Worm (Caenorhabditis elegans) whole organism, L4/young adult: ENCODE results near the gene efn-3.
A peak's percentile ranks its signal among the peaks of the same experiment; 100 is the strongest.

ENCODE experiments used
- W03F9.2 ChIP-seq: fragments of 150-350 bp; optimal IDR thresholded peaks from 2 replicates; lab custom pipeline; 2014; ENCODE audit warnings: missing biosample characterization, missing genetic modification characterization
- dao-5 ChIP-seq: sonication (generic microtip); optimal IDR thresholded peaks from 2 replicates; lab custom pipeline; 2016; ENCODE audit warnings: missing genotype, missing genetic modification characterization, moderate library complexity, missing compliant biosample characterization
- him-1 ChIP-seq: sonication (generic microtip); optimal IDR thresholded peaks from 2 replicates; lab custom pipeline; 2016; ENCODE audit warnings: missing genotype, missing genetic modification reagents, missing genetic modification characterization, missing compliant biosample characterization

Gene efn-3

DNA sequence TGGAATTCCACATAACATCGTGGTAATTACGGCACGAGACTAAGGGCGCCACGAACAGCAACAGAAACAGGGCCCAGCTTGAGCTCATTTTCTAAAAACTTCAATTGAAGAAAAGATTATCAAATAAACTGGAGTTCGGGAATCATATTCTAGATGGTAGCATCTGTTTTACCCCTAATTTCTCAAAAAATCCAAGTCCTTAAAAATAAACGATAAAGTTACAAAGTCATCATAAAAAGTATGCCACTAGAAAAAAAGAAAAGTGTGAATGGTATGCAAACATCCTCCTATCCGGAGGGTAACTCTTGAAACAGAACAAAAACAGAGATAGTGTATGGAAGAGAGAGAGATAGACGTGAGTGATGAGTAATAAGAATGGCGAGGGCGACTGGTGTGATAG lies at the start of gene efn-3:
Gene efn-3 (minus strand): TSS at position 101 of the 400 bp plus-strand sequence.
- no peak for TF ChIP-seq dao-5
- no peak for TF ChIP-seq him-1 (tag; lab: Kevin White, UChicago)
- TF ChIP-seq W03F9.2 (tag; lab: Kevin White, UChicago) = no peak

DNA sequence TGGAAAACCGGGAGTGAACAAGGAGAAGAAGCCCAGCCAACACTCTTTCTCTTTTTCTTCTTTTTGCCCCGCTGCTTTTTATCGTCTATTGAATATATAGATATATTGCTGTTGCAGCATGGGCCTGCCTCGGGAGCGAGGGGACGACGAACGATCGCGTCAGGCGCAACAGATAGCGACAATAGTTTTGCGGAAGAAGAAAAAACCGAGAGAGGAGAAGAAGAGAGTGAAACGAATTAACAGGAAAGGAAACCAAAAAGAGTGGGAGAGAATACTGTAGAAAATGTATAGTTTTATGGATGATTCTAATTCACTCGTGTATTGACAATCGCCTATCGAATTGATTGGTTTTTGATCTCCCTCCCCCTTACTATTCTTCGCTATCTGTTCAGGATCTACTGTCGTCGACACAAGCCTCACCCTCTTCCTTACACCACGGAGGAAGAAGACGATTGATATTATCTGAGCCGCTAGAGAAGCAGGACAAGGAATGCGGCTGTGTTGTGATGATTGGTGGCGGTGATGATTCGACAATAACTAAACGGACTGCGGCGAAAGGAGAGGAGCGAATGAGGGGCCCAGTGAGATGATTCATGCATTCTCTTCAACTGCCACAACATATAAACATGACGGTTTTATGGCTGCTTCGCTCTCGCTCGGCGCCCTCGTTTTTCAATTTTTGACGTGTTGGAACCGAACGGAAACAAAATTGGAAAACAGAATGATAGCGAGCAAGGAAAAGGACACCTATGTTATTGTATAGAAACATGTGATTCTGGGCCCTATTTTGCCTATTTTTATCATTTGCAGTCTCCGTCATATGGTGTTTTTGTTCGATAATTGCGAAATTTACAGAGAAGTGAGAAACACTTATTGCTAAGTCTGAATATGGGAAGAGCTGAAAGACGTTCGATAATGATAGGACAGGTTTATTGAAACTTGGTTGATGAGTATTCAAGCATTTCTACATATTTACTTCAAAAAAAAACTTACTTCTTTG lies 49.3 kb upstream of the efn-3 start:
- TF ChIP-seq dao-5 (no peak), W03F9.2 (tag; lab: Kevin White, UChicago) (no peak), him-1 (tag; lab: Kevin White, UChicago) (no peak)

DNA sequence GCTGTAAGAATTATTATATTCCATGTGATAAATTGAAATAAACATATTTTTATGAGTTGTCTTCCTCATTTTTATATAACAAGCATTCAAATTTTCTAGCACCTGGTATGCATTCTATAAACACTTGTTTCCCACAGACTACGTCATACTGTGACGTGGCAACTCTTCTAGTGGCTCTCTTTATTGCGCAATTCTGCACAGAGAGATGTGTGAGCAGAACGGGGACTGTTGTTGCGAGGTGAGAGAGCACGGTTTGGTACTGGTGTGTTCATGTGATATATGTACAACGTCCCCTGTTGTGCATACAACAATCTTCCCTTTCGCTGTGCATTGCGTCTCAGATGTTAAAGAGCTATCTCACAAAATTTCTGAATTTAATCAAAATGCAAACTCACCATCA lies 47.8 kb upstream of the efn-3 start:
- TF ChIP-seq dao-5 = no peak

DNA sequence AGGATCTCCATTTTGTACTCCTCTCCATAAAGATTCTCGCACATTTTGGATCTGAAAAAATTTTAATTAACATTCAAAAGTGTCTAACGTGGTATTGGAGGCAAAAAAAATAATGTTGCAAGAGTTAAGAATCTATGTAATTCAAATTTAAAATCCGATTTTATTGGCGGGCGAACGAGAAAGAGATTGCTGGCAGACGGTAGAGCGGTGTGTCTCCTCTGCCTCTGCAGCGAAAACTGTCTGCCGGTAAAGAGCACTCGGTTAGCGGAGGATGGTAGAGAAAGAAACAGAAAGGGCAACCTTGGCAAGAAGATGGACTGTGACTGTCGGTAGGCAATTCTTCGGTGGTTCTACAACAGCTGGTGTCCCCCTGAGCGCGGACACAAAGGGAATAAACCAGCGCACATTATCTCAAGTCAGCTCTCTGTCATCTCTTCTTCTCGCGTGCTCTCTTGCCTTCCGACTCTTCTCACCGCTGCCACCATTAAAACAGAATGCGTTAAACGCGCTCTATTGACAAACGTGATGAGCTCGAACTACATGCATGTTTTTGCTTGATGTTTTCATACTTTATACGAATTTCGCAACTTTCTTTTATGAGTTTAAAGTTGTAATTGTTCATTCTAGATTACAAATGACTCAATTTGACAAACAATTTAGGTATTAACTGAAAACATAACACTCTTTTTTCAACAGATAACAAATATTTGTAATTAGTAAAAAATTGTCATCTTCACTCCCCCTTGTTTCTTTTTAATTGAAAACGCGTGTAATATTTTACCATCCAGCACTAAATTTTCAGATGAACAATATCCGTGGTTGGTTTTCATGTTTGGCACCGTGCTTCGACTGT lies 41.8 kb upstream of the efn-3 start, which contains the start of the genes cdk-4 and F18H3.1:
Gene cdk-4 (minus strand): TSS at position 51 of the 853 bp plus-strand sequence.
Gene F18H3.1 (plus strand): TSS at position 803 of the 853 bp plus-strand sequence.
- no peak for TF ChIP-seq W03F9.2 (tag; lab: Kevin White, UChicago)
- peak; percentile 53 for TF ChIP-seq him-1 (tag; lab: Kevin White, UChicago)

DNA sequence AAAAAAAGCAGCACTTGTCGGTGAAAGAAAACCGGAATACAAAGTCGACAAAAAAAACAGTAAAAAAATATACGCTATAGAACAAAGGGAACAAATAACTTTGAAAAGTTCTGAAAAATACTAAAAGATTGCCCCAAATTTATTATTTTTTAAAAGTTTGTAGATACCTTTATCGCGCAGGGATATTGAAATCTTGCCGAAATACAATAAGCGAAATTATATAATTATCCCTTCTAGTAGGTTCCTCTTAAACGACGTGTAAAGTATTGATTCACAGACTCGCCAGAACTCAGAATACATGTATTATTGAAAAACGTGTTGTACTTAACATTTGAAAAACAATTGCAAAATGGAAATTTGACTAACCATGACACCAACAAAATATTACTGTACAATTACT lies 37.1 kb upstream of the efn-3 start:
- TF ChIP-seq W03F9.2 (tag; lab: Kevin White, UChicago) = peak; percentile 92
- no peak for TF ChIP-seq dao-5
- peak; percentile 94 for TF ChIP-seq him-1 (tag; lab: Kevin White, UChicago)

DNA sequence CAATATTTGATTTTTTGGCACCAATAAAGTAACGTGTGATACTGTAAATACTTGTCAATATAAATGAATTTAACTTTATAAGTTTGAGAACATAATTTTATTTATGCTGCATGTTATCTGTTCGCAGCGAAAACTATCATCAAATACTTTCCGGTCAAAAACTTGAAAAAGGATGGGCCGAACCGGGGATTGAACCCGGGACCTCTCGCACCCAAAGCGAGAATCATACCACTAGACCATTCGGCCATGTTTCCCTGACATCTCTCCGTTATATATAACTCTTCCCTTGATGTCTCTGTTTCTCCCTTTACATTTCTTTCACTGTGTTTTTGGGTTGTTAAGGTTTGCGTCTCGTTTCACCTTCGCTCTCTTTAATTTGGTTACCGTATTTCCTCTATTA lies 34.5 kb upstream of the efn-3 start:
- peak; percentile 61 for TF ChIP-seq him-1 (tag; lab: Kevin White, UChicago)
- TF ChIP-seq W03F9.2 (tag; lab: Kevin White, UChicago) = peak; percentile 49
- peak; percentile 78 for TF ChIP-seq dao-5

DNA sequence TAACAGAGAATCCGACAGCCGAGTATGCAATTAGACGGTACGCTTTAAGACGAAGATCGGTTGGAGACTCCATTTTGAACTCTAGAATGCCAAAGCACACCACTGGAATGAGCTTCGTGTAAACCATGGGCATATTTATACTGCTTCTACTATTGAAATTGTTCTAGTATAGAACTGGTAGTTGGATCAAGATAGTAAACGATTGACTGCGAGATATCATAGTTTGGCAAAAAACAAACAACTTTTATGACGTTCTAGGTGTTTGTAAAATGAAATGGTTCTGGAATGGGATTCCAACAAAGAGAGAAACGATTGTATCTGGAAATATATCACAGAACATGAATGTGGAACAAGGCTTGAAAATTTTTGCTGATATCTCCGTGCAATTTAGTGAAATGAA lies 33.7 kb upstream of the efn-3 start, which contains the start of gene col-185:
Gene col-185 (minus strand): TSS at position 101 of the 400 bp plus-strand sequence.
- TF ChIP-seq W03F9.2 (tag; lab: Kevin White, UChicago) (no peak), dao-5 (no peak), him-1 (tag; lab: Kevin White, UChicago) (no peak)

DNA sequence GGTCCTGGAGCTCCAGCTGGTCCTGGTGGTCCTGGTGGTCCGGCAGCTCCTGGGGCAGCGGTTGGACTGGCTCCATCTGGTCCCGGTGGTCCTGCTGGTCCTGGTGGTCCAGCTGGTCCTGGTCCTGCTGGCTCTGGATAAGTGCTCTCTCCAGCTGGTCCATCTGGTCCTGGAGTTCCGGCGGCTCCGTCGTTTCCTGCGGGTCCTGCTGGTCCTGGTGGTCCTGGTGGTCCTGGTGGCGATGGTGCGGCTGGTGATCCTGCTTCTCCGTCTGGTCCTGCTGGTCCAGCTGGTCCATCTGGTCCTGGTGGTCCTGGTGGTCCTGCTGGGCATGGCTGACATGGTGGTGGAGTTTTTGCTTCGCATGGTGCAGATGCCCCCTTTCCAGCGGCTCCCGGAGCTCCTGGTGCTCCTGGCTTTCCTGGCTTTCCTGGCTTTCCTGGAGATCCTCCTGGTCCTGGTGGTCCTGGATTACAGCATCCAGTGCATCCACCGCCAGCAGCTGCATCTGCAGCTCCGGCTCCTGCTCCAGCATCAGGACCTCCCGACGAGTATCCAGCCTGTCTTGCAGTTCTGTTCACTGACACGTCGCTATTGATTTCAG lies 33.1 kb upstream of the efn-3 start:
- TF ChIP-seq him-1 (tag; lab: Kevin White, UChicago) (no peak), dao-5 (no peak), W03F9.2 (tag; lab: Kevin White, UChicago) (no peak)

DNA sequence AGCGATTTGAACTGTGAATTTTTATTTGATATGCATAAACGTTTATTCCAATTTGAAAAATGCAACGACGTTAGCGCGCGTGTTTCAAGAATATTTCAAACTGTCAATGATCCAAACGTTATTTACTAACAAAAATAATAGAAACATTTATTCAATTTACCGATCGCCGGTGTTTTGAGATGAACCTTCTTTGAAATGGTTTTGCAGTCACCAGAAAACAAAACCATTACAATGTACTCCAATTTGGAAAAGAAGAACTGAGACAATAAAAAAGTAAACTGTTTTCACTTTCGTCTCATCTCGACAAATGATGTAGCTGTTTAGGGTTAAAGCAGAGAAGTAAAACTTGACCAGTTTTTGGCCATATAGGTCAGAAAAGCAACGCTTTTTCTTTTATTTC lies 30.0 kb upstream of the efn-3 start, which contains the start of gene H06A10.1:
Gene H06A10.1 (plus strand): TSS at position 301 of the 400 bp plus-strand sequence.
- TF ChIP-seq dao-5 (no peak), him-1 (tag; lab: Kevin White, UChicago) (no peak), W03F9.2 (tag; lab: Kevin White, UChicago) (no peak)

DNA sequence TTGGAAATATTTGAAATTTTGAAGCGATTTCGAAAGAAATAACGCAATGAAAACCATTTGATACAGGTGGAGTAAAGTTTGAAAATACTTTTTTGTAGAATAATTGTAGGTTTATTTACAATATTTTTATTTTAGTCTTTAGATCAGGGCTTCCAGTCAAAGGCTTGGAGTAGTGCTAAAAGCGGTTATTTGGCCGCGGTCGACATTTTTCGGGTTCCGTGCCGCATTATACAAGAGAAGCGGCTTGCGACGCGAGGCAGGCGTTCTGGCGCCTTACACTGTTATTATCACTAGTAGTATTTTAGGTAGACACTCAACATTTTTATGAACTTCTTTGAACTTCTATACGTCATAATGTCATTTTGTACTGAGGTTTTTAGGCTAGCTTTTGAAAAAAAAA lies 29.2 kb upstream of the efn-3 start:
- TF ChIP-seq dao-5 = no peak
- no peak for TF ChIP-seq him-1 (tag; lab: Kevin White, UChicago)
- TF ChIP-seq W03F9.2 (tag; lab: Kevin White, UChicago) = no peak

DNA sequence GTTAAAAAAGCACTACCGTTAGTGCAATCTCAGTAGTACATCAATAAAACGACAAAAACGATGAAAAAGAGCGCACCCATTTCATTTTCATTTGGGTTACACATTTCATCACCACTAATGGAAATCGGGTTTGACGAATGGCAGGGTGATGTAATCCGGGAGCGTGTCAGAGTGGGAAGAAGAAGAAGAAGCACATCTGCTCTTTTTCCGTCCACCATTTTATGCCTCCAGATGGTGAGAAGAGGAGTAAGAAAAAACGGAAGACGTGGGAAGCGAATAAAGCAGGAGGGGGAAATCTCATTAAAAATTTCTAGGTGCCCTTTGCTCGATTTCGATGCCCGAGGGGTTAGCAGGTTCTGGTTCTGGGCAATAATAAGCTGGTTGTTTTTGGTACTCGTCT lies 28.8 kb upstream of the efn-3 start:
- no peak for TF ChIP-seq dao-5
- TF ChIP-seq him-1 (tag; lab: Kevin White, UChicago) = no peak
- TF ChIP-seq W03F9.2 (tag; lab: Kevin White, UChicago) = no peak

DNA sequence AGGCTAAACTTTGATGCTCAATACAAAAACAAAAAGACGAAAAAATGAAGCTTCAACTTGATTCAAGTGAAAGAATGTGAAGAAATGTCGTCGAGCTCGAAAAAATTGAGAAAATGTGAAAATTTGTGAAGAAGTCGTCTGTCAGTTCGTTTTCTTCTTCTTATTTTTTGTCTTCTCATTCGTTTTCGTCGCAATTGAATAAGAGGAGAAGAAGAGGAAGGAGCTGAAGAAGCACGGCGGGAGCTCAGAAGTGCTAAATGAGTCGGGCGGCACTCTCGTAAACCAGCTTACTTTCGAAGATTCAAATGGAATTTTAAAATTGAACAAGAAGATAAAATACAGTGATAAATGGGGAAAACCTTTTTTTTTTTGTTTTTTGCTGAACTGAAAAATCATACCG lies 27.9 kb upstream of the efn-3 start:
- TF ChIP-seq him-1 (tag; lab: Kevin White, UChicago) = no peak
- no peak for TF ChIP-seq W03F9.2 (tag; lab: Kevin White, UChicago)
- TF ChIP-seq dao-5 = no peak

DNA sequence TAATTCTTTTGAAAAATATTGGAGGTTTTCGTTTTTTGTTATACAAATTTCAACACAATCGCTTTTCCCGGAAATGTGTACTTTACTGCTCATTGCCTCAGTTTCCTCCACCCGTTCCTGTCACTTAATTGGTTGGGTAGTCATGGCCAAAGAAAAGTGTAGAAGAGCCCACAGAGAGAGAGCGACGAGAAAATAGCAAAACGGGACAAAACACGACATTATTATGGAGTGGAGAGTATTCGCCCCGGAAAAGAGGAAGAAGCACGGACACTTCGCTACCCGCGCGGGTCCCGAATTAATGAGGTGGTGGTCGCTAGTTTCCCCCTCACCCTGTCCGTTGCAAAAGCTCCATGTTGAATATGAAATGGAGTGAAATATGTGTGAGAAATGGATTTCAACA lies 26.6 kb upstream of the efn-3 start:
- TF ChIP-seq W03F9.2 (tag; lab: Kevin White, UChicago) (no peak), him-1 (tag; lab: Kevin White, UChicago) (no peak), dao-5 (no peak)
